Fruit fly (Drosophila melanogaster) whole organism, embryonic: ENCODE results near the gene CG7546.

Source experiments
- Bgb ChIP-seq: fragments of 200-800 bp; sonication (Bioruptor generic); IDR thresholded peaks from 2 replicates; pipeline ENCODE4 v1.3.6; 2022; ENCODE audit warnings: missing biosample characterization, missing genetic modification characterization; ENCODE audit not compliant: partially characterized antibody
- br ChIP-seq: fragments of >200 bp; optimal IDR thresholded peaks from 2 replicates; lab custom pipeline; 2017
- fru ChIP-seq: fragments of >200 bp; optimal IDR thresholded peaks from 2 replicates; lab custom pipeline; 2017
- pan ChIP-seq, 4 experiments: fragments of >200 bp in 3 of 4; fragments of 200-800 bp in 1 of 4; sonication (Bioruptor generic) in 1 of 4; optimal IDR thresholded peaks in 3 of 4; IDR thresholded peaks in 1 of 4; 2 replicates each; pipeline versions ENCODE4 v1.3.6 to Lab custom; 2017 to 2022; ENCODE audit warnings: missing biosample characterization in 2 of 4, missing genetic modification characterization in 2 of 4, mixed read lengths in 1 of 4

DNA sequence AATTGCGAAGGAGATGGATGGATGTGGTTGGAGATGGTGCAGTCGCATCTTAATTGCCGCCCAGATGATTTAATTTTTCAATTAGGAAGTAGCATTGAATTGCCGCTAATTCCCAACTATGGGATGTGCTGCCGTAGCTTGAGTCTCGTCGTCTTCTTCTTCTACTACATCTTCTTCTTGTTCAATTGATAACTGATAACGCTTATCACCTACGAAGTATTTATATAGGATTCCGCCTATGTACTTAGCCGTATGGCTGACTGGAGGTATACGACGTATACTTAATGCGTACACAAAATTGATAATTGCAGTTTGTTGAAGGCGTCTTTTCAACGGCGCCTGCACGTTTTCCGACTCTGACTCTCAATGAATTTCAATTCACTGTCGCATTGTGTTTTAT, 9.8 kb downstream of the CG7546 start:
- TF ChIP-seq br (lab: Kevin White, UChicago) (no peak), Bgb (GFP tag; lab: Robert Waterston, UW) (no peak), fru (lab: Kevin White, UChicago) (no peak), pan (optimal IDR thresholded peaks at IDR 0.05; lab: Kevin White, UChicago) (no peak), pan (GFP tag; optimal IDR thresholded peaks at IDR 0.05 in 1 of 2, IDR thresholded peaks at IDR 0.05 in 1 of 2) (no peak)
